Worm (Caenorhabditis elegans) whole organism, L4/young adult: ENCODE results near the gene fbxb-72.

ENCODE experiments used
- W03F9.2 ChIP-seq: fragments of 150-350 bp; optimal IDR thresholded peaks from 2 replicates; lab custom pipeline; 2014; ENCODE audit warnings: missing biosample characterization, missing genetic modification characterization
- dao-5 ChIP-seq: sonication (generic microtip); optimal IDR thresholded peaks from 2 replicates; lab custom pipeline; 2016; ENCODE audit warnings: missing genotype, missing genetic modification characterization, moderate library complexity, missing compliant biosample characterization
- him-1 ChIP-seq: sonication (generic microtip); optimal IDR thresholded peaks from 2 replicates; lab custom pipeline; 2016; ENCODE audit warnings: missing genotype, missing genetic modification reagents, missing genetic modification characterization, missing compliant biosample characterization

DNA sequence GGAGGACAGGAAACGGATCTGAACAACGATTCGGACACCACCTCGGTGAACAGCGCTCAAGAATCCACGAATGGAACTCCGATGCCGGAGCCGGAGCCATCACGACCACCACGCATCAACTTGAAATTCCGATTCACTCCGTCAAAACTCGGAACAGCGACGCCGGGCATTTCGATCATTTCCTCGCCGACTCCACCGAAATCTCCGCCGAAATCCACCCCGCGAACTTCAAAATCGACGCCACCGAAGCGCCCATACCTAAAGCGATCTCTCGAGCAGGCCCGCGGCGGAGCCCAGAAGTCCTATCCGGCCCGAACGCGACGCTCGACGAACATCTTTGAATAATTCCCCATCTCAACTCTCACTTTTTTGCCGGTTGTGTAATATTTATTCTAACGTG, 34.2 kb downstream of the fbxb-72 start:
- TF ChIP-seq W03F9.2 (tag; lab: Kevin White, UChicago) = no peak
- no peak for TF ChIP-seq dao-5 (tag; lab: Kevin White, UChicago)
- TF ChIP-seq him-1 (tag; lab: Kevin White, UChicago) = no peak
